Worm (Caenorhabditis elegans): ENCODE data around the gene K09E2.3.
A peak's percentile ranks its signal among the peaks of the same experiment; 100 is the strongest.

Gene K09E2.3

ce11 chrX:8713754-8714295 is 40.9 kb downstream of the K09E2.3 start, which contains the start of gene F53A9.6:
Gene F53A9.6, minus strand, starts transcription at chrX:8713804.
- TF ChIP-seq nhr-21 (tag; optimal IDR thresholded peaks at IDR 0.05) (no peak), gmeb-1 (tag; optimal IDR thresholded peaks at IDR 0.05) (peak; percentile 19), sma-9 (GFP tag; optimal IDR thresholded peaks at IDR 0.05) (peak; percentile 39), sma-9 (tag; optimal IDR thresholded peaks at IDR 0.05) (no peak), peb-1 (tag; optimal IDR thresholded peaks at IDR 0.05) (no peak), ztf-4 (tag; optimal IDR thresholded peaks at IDR 0.05) (no peak), fos-1 (tag; optimal IDR thresholded peaks at IDR 0.05) (peak; percentile 63), unc-39 (tag; optimal IDR thresholded peaks at IDR 0.05) (no peak), ama-1 (optimal IDR thresholded peaks at IDR 0.05) (no peak), blmp-1 (tag; optimal IDR thresholded peaks at IDR 0.05; ENCODE audit: insufficient read depth) (no peak), lin-11 (tag; optimal IDR thresholded peaks at IDR 0.05) (no peak)

- no peak for TF ChIP-seq nhr-129 (tag; optimal IDR thresholded peaks at IDR 0.05)
- TF ChIP-seq fos-1 (tag; optimal IDR thresholded peaks at IDR 0.05), result peak; percentile 36
- no peak for TF ChIP-seq mab-5 (tag; optimal IDR thresholded peaks at IDR 0.05)
Observed at ce11 chrX:8714845-8715244, 42.0 kb downstream of the K09E2.3 start.

- no peak for TF ChIP-seq nhr-23 (tag; optimal IDR thresholded peaks at IDR 0.05)
- no peak for TF ChIP-seq nhr-11 (tag; optimal IDR thresholded peaks at IDR 0.05)
- no peak for TF ChIP-seq fos-1 (tag; optimal IDR thresholded peaks at IDR 0.05)
- no peak for TF ChIP-seq mdl-1 (tag; optimal IDR thresholded peaks at IDR 0.05)
- no peak for TF ChIP-seq mab-5 (tag; optimal IDR thresholded peaks at IDR 0.05)
- TF ChIP-seq nhr-25 (tag; optimal IDR thresholded peaks at IDR 0.05), result no peak
- TF ChIP-seq nhr-6 (tag; optimal IDR thresholded peaks at IDR 0.05), result no peak
Observed at ce11 chrX:8716822-8717221, 43.9 kb downstream of the K09E2.3 start, which contains the start of gene F53A9.7. Gene F53A9.7, minus strand, starts transcription at chrX:8716922.

ce11 chrX:8718153-8718552 is 45.3 kb downstream of the K09E2.3 start:
- TF ChIP-seq sma-9 (GFP tag; optimal IDR thresholded peaks at IDR 0.05) (no peak), sma-9 (tag; optimal IDR thresholded peaks at IDR 0.05) (no peak), fos-1 (tag; optimal IDR thresholded peaks at IDR 0.05) (no peak), ceh-16 (tag; optimal IDR thresholded peaks at IDR 0.05) (no peak), mdl-1 (tag; optimal IDR thresholded peaks at IDR 0.05) (no peak), nhr-6 (tag; optimal IDR thresholded peaks at IDR 0.05) (no peak), elt-1 (tag; optimal IDR thresholded peaks at IDR 0.05) (no peak), sma-3 (GFP tag; optimal IDR thresholded peaks at IDR 0.05) (no peak), peb-1 (tag; optimal IDR thresholded peaks at IDR 0.05) (no peak), nhr-77 (tag; optimal IDR thresholded peaks at IDR 0.05) (no peak), unc-55 (GFP tag; optimal IDR thresholded peaks at IDR 0.05) (no peak), nhr-12 (tag; optimal IDR thresholded peaks at IDR 0.05) (no peak), ama-1 (optimal IDR thresholded peaks at IDR 0.05) (no peak), mab-5 (tag; optimal IDR thresholded peaks at IDR 0.05) (no peak), ztf-1 (GFP tag; conservative IDR thresholded peaks at IDR 0.05) (no peak), ztf-4 (tag; optimal IDR thresholded peaks at IDR 0.05) (no peak)

- TF ChIP-seq lsy-2 (tag; optimal IDR thresholded peaks at IDR 0.05) (no peak), C34F6.9 (tag; optimal IDR thresholded peaks at IDR 0.05) (no peak), sma-9 (GFP tag; optimal IDR thresholded peaks at IDR 0.05) (peak; percentile 55), sma-9 (tag; optimal IDR thresholded peaks at IDR 0.05) (no peak), nhr-129 (tag; optimal IDR thresholded peaks at IDR 0.05) (no peak), fos-1 (tag; optimal IDR thresholded peaks at IDR 0.05) (peak; percentile 41), ZK546.5 (tag; optimal IDR thresholded peaks at IDR 0.05) (no peak), crh-2 (tag; optimal IDR thresholded peaks at IDR 0.05) (peak; percentile 51), nhr-11 (tag; optimal IDR thresholded peaks at IDR 0.05) (no peak), snpc-4 (tag; optimal IDR thresholded peaks at IDR 0.05) (no peak), ceh-16 (tag; optimal IDR thresholded peaks at IDR 0.05) (no peak)
Observed at ce11 chrX:8718856-8719255, 46.0 kb downstream of the K09E2.3 start, which contains the start of gene F53A9.8. Gene F53A9.8, minus strand, starts transcription at chrX:8718904.

ce11 chrX:8719888-8720287 is 47.0 kb downstream of the K09E2.3 start:
- TF ChIP-seq peb-1 (tag; optimal IDR thresholded peaks at IDR 0.05), result no peak
- TF ChIP-seq ztf-4 (tag; optimal IDR thresholded peaks at IDR 0.05), result no peak
- no peak for TF ChIP-seq ztf-1 (GFP tag; conservative IDR thresholded peaks at IDR 0.05)
- peak; percentile 12 for TF ChIP-seq sma-9 (GFP tag; optimal IDR thresholded peaks at IDR 0.05)
- no peak for TF ChIP-seq sma-9 (tag; optimal IDR thresholded peaks at IDR 0.05)
- TF ChIP-seq mdl-1 (tag; optimal IDR thresholded peaks at IDR 0.05), result no peak
- no peak for TF ChIP-seq nhr-77 (tag; optimal IDR thresholded peaks at IDR 0.05)
- TF ChIP-seq mbf-1 (tag; optimal IDR thresholded peaks at IDR 0.05), result no peak
- TF ChIP-seq Y55F3AM.14 (GFP tag; optimal IDR thresholded peaks at IDR 0.05), result no peak
- TF ChIP-seq F13H6.1 (tag; optimal IDR thresholded peaks at IDR 0.05), result peak; percentile 10
- TF ChIP-seq blmp-1 (tag; optimal IDR thresholded peaks at IDR 0.05; ENCODE audit: insufficient read depth), result no peak
- no peak for TF ChIP-seq crh-2 (tag; optimal IDR thresholded peaks at IDR 0.05)

Measured in whole organism, L2 larva.